Worm (Caenorhabditis elegans) whole organism, L3 larva: ENCODE data around the gene daf-36.
A peak's percentile ranks its signal among the peaks of the same experiment; 100 is the strongest.

Source experiments
- R02D3.7 ChIP-seq: fragments of 150-350 bp; optimal IDR thresholded peaks from 2 replicates; lab custom pipeline; 2014; ENCODE audit warnings: missing biosample characterization, missing genetic modification characterization
- ZK546.5 ChIP-seq: sonication (generic microtip); optimal IDR thresholded peaks from 2 replicates; lab custom pipeline; 2017; ENCODE audit warnings: missing biosample characterization, missing genetic modification characterization
- aly-2 ChIP-seq: fragments of 150-350 bp; optimal IDR thresholded peaks from 2 replicates; lab custom pipeline; 2014; ENCODE audit warnings: missing biosample characterization, missing genetic modification characterization
- ama-1 ChIP-seq: fragments of 150-350 bp; optimal IDR thresholded peaks from 2 replicates; lab custom pipeline; 2018
- ceh-16 ChIP-seq: sonication (generic microtip); optimal IDR thresholded peaks from 2 replicates; lab custom pipeline; 2017; ENCODE audit warnings: missing biosample characterization, missing genetic modification characterization
- ceh-28 ChIP-seq: fragments of 150-350 bp; optimal IDR thresholded peaks from 2 replicates; lab custom pipeline; 2014; ENCODE audit warnings: missing biosample characterization, missing genetic modification reagents, missing genetic modification characterization
- ceh-82 ChIP-seq: fragments of 150-350 bp; optimal IDR thresholded peaks from 2 replicates; lab custom pipeline; 2014; ENCODE audit warnings: missing biosample characterization, missing genetic modification characterization
- ceh-9 ChIP-seq: sonication (generic microtip); optimal IDR thresholded peaks from 2 replicates; lab custom pipeline; 2018; ENCODE audit warnings: missing biosample characterization, missing genetic modification characterization
- daf-12 ChIP-seq: fragments of 150-350 bp; optimal IDR thresholded peaks from 2 replicates; lab custom pipeline; 2014; ENCODE audit warnings: missing biosample characterization, missing genetic modification reagents, missing genetic modification characterization
- egl-27 ChIP-seq: sonication (generic microtip); optimal IDR thresholded peaks from 4 replicates; lab custom pipeline; 2017; ENCODE audit warnings: missing biosample characterization, missing genetic modification reagents, missing genetic modification characterization
- egl-5 ChIP-seq: fragments of 150-350 bp; optimal IDR thresholded peaks from 2 replicates; lab custom pipeline; 2017; ENCODE audit warnings: missing biosample characterization, missing genetic modification reagents, missing genetic modification characterization, inconsistent platforms
- elt-1 ChIP-seq: fragments of 150-350 bp; optimal IDR thresholded peaks from 2 replicates; lab custom pipeline; 2014; ENCODE audit warnings: missing biosample characterization, missing genetic modification characterization
- elt-2 ChIP-seq: sonication (generic microtip); optimal IDR thresholded peaks from 2 replicates; lab custom pipeline; 2016; ENCODE audit warnings: missing genetic modification reagents, mild to moderate bottlenecking, missing genetic modification characterization, missing compliant biosample characterization
- elt-3 ChIP-seq, 3 experiments: fragments of 150-350 bp in 1 of 3; sonication (generic microtip) in 2 of 3; optimal IDR thresholded peaks; 2 replicates in 2 of 3; 4 replicates in 1 of 3; lab custom pipeline; 2014 to 2017; ENCODE audit warnings: missing biosample characterization in 3 of 3, missing genetic modification characterization in 3 of 3
- eor-1 ChIP-seq, 2 experiments: fragments of 150-350 bp; optimal IDR thresholded peaks; 2 replicates each; lab custom pipeline; 2014 to 2018; ENCODE audit warnings: missing biosample characterization in 2 of 2, missing genetic modification characterization in 2 of 2
- fkh-10 ChIP-seq: sonication (generic microtip); optimal IDR thresholded peaks from 2 replicates; lab custom pipeline; 2017; ENCODE audit warnings: missing biosample characterization, missing genetic modification reagents, missing genetic modification characterization
- fkh-2 ChIP-seq: fragments of 150-350 bp; optimal IDR thresholded peaks from 2 replicates; lab custom pipeline; 2014; ENCODE audit warnings: missing biosample characterization, missing genetic modification reagents, missing genetic modification characterization
- fos-1 ChIP-seq: fragments of 150-350 bp; optimal IDR thresholded peaks from 2 replicates; lab custom pipeline; 2014; ENCODE audit warnings: missing biosample characterization, missing genetic modification characterization
- hmg-11 ChIP-seq: sonication (generic microtip); optimal IDR thresholded peaks from 2 replicates; lab custom pipeline; 2016; ENCODE audit warnings: missing genetic modification characterization, missing compliant biosample characterization
- jun-1 ChIP-seq: fragments of 150-350 bp; optimal IDR thresholded peaks from 2 replicates; lab custom pipeline; 2014; ENCODE audit warnings: missing biosample characterization, missing genetic modification reagents, missing genetic modification characterization
- lin-15B ChIP-seq: fragments of 150-350 bp; optimal IDR thresholded peaks from 2 replicates; lab custom pipeline; 2014; ENCODE audit warnings: missing biosample characterization, missing genetic modification characterization
- lin-39 ChIP-seq: fragments of 150-350 bp; optimal IDR thresholded peaks from 2 replicates; lab custom pipeline; 2018; ENCODE audit warnings: missing biosample characterization, missing genetic modification reagents, missing genetic modification characterization
- lsy-12 ChIP-seq: sonication (generic microtip); optimal IDR thresholded peaks from 2 replicates; lab custom pipeline; 2016; ENCODE audit warnings: mild to moderate bottlenecking, missing genetic modification characterization, missing compliant biosample characterization
- mdl-1 ChIP-seq: fragments of 150-350 bp; optimal IDR thresholded peaks from 2 replicates; lab custom pipeline; 2014; ENCODE audit warnings: missing biosample characterization, missing genetic modification characterization
- mml-1 ChIP-seq: fragments of 150-350 bp; sonication (generic microtip); optimal IDR thresholded peaks from 3 replicates; lab custom pipeline; 2014; ENCODE audit warnings: missing biosample characterization, missing genetic modification characterization
- nfya-1 ChIP-seq: sonication (generic microtip); optimal IDR thresholded peaks from 2 replicates; lab custom pipeline; 2017; ENCODE audit warnings: missing genetic modification characterization, mild to moderate bottlenecking, missing compliant biosample characterization, antibody characterized with exemption, moderate library complexity; ENCODE audit not compliant: insufficient read depth
- nhr-11 ChIP-seq: fragments of 150-350 bp; optimal IDR thresholded peaks from 2 replicates; lab custom pipeline; 2014; ENCODE audit warnings: missing biosample characterization, missing genetic modification characterization
- nhr-12 ChIP-seq: fragments of 150-350 bp; optimal IDR thresholded peaks from 2 replicates; lab custom pipeline; 2014; ENCODE audit warnings: missing biosample characterization, missing genetic modification characterization
- nhr-23 ChIP-seq: fragments of 150-350 bp; optimal IDR thresholded peaks from 2 replicates; lab custom pipeline; 2014; ENCODE audit warnings: missing biosample characterization, missing genetic modification reagents, missing genetic modification characterization
- nhr-237 ChIP-seq: fragments of 150-350 bp; optimal IDR thresholded peaks from 2 replicates; lab custom pipeline; 2014; ENCODE audit warnings: missing biosample characterization, missing genetic modification characterization
- nhr-25 ChIP-seq: sonication (generic microtip); optimal IDR thresholded peaks from 2 replicates; lab custom pipeline; 2017; ENCODE audit warnings: missing biosample characterization, missing genetic modification characterization
- nhr-28 ChIP-seq: fragments of 150-350 bp; optimal IDR thresholded peaks from 2 replicates; lab custom pipeline; 2014; ENCODE audit warnings: missing biosample characterization, missing genetic modification characterization
- nhr-43 ChIP-seq: sonication (generic microtip); optimal IDR thresholded peaks from 2 replicates; lab custom pipeline; 2016; ENCODE audit warnings: mild to moderate bottlenecking, missing genetic modification characterization, missing compliant biosample characterization; ENCODE audit not compliant: poor library complexity, severe bottlenecking
- nhr-67 ChIP-seq: fragments of 150-350 bp; optimal IDR thresholded peaks from 2 replicates; lab custom pipeline; 2014; ENCODE audit warnings: missing biosample characterization, missing genetic modification characterization
- nhr-76 ChIP-seq: fragments of 150-350 bp; sonication (generic microtip); optimal IDR thresholded peaks from 5 replicates; lab custom pipeline; 2014; ENCODE audit warnings: missing biosample characterization, missing genetic modification characterization
- nhr-77 ChIP-seq: fragments of 150-350 bp; optimal IDR thresholded peaks from 2 replicates; lab custom pipeline; 2014; ENCODE audit warnings: missing biosample characterization, missing genetic modification characterization
- pha-4 ChIP-seq: fragments of 150-350 bp; optimal IDR thresholded peaks from 2 replicates; lab custom pipeline; 2014; ENCODE audit warnings: missing biosample characterization, missing genetic modification reagents, missing genetic modification characterization
- pqm-1 ChIP-seq: fragments of 150-350 bp; optimal IDR thresholded peaks from 2 replicates; lab custom pipeline; 2017; ENCODE audit warnings: missing biosample characterization, missing genetic modification characterization, inconsistent platforms
- sea-2 ChIP-seq: fragments of 150-350 bp; sonication (generic microtip); optimal IDR thresholded peaks from 4 replicates; lab custom pipeline; 2014; ENCODE audit warnings: missing biosample characterization, missing genetic modification reagents, missing genetic modification characterization
- skn-1 ChIP-seq: fragments of 150-350 bp; optimal IDR thresholded peaks from 2 replicates; lab custom pipeline; 2014; ENCODE audit warnings: missing biosample characterization, missing genetic modification characterization
- snpc-4 ChIP-seq: fragments of 150-350 bp; optimal IDR thresholded peaks from 2 replicates; lab custom pipeline; 2014; ENCODE audit warnings: missing biosample characterization, missing genetic modification characterization
- tbx-2 ChIP-seq: sonication (generic microtip); optimal IDR thresholded peaks from 2 replicates; lab custom pipeline; 2016; ENCODE audit warnings: mild to moderate bottlenecking, missing genetic modification characterization, missing compliant biosample characterization
- unc-39 ChIP-seq: sonication (generic microtip); optimal IDR thresholded peaks from 4 replicates; lab custom pipeline; 2017; ENCODE audit warnings: missing biosample characterization, missing genetic modification characterization
- unc-62 ChIP-seq: fragments of 150-350 bp; sonication (generic microtip); optimal IDR thresholded peaks from 4 replicates; lab custom pipeline; 2014; ENCODE audit warnings: missing biosample characterization, missing genetic modification reagents, missing genetic modification characterization
- zag-1 ChIP-seq: fragments of 150-350 bp; optimal IDR thresholded peaks from 2 replicates; lab custom pipeline; 2014; ENCODE audit warnings: missing biosample characterization, missing genetic modification characterization
- ztf-11 ChIP-seq: fragments of 150-350 bp; optimal IDR thresholded peaks from 2 replicates; lab custom pipeline; 2014; ENCODE audit warnings: missing biosample characterization, missing genetic modification characterization
- ztf-4 ChIP-seq: fragments of 150-350 bp; optimal IDR thresholded peaks from 2 replicates; lab custom pipeline; 2014; ENCODE audit warnings: missing biosample characterization, missing genetic modification characterization

The daf-36 gene

DNA sequence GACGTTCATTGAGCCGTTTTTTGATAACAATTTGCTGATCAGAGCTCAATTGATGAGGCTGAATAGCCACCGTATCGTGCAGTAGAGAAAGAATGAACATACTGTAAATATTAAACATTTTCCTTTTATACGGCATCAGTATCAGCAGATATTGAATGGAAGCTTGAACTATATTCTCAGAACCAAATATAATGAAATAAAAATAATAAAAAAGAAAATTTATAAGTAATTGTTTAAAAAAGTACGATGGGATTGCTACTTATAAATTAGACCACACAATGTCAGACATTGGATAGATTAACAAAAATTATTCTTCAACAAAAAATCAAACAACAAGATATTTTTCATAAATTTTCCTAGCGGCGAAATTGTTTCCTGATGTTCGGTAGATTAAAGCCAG lies 19.0 kb downstream of the daf-36 start, which contains the start of gene rpc-25:
Gene rpc-25 (minus strand): TSS at position 101 of the 400 bp plus-strand sequence.
- TF ChIP-seq egl-27 (tag; lab: Kevin White, UChicago) (no peak), egl-5 (tag; lab: Kevin White, UChicago) (no peak), nhr-77 (no peak), ZK546.5 (tag; lab: Kevin White, UChicago) (no peak), R02D3.7 (tag; lab: Kevin White, UChicago) (no peak), nhr-76 (tag; lab: Kevin White, UChicago) (no peak), fkh-2 (tag; lab: Kevin White, UChicago) (no peak), jun-1 (tag; lab: Kevin White, UChicago) (no peak)

DNA sequence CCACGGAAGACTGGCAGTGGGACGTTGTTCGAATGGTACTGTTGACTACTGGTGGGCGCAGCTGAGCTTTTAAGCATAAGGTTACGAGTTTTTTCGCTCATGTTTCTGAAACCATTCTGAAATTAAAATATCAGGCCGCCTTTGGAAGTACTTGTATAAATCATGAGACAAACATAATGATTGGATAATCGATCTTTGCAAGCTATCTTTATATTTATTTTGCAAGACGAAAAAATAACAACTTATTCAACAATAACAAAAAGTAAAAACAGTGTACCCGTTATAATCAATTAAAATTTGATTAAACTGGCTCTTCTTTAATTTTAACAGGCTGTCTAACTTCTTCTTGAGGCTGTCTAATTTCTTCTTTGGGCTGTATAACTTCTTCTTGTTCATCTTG lies 20.0 kb downstream of the daf-36 start, which contains the start of gene ZK856.16:
Gene ZK856.16 (minus strand): TSS at position 101 of the 400 bp plus-strand sequence.
- TF ChIP-seq daf-12, result no peak
- TF ChIP-seq mml-1 (tag; lab: Kevin White, UChicago), result no peak
- no peak for TF ChIP-seq ztf-11 (tag; lab: Kevin White, UChicago)

DNA sequence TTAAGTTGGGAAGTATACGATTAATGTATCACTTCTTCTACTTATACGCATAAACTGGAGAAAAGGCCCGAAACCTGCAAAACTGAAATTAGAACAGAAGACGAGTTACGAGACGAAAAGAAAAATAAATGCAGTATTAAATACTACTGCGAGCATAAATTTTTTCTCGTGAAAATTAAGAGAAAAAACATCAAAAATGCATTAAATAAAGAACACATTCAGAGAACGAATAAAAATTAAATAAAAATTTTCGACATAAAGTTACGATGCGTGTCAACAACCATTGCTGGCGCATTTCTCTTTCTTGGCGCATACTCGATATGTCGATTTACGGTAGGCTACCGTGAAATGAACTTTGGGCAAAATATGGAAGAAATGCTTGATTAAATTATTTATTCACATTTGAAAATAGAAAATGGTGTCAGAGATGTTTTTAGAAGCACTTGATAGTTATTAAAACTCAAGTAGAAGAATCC lies 20.6 kb downstream of the daf-36 start, which contains the start of the genes ZK856.19 and ZK856.11:
Gene ZK856.19 (minus strand): TSS at position 51 of the 476 bp plus-strand sequence.
Gene ZK856.11 (minus strand): TSS at position 76 of the 476 bp plus-strand sequence.
- TF ChIP-seq lsy-12 (tag; lab: Kevin White, UChicago) (peak; percentile 68), fkh-2 (tag; lab: Kevin White, UChicago) (no peak), jun-1 (tag; lab: Kevin White, UChicago) (peak; percentile 39), mml-1 (tag; lab: Kevin White, UChicago) (no peak), elt-1 (tag; lab: Kevin White, UChicago) (no peak), fos-1 (tag; lab: Kevin White, UChicago) (no peak), egl-27 (tag; lab: Kevin White, UChicago) (no peak), ZK546.5 (tag; lab: Kevin White, UChicago) (no peak), nhr-12 (no peak), elt-3 (tag; optimal IDR thresholded peaks at IDR 0.05; lab: Kevin White, UChicago) (no peak), nhr-76 (tag; lab: Kevin White, UChicago) (no peak), nhr-67 (tag; lab: Kevin White, UChicago) (no peak), ceh-16 (tag; lab: Kevin White, UChicago) (no peak), pqm-1 (tag; lab: Kevin White, UChicago) (peak; percentile 30), aly-2 (no peak), daf-12 (no peak), nhr-23 (peak; percentile 68), nhr-43 (tag; lab: Kevin White, UChicago) (peak; percentile 59), ztf-4 (tag; lab: Kevin White, UChicago) (no peak), egl-5 (tag; lab: Kevin White, UChicago) (no peak), eor-1 (tag; optimal IDR thresholded peaks at IDR 0.05; lab: Kevin White, UChicago) (no peak), ztf-11 (tag; lab: Kevin White, UChicago) (no peak), ama-1 (no peak), ceh-28 (tag; lab: Kevin White, UChicago) (peak; percentile 33), nhr-11 (tag; lab: Kevin White, UChicago) (no peak), pha-4 (peak; percentile 88), zag-1 (tag; lab: Kevin White, UChicago) (no peak), lin-15B (tag; lab: Kevin White, UChicago) (peak; percentile 92), snpc-4 (tag; lab: Kevin White, UChicago) (peak; percentile 60), unc-39 (tag; lab: Kevin White, UChicago) (no peak), fkh-10 (peak; percentile 28), nhr-77 (no peak), tbx-2 (peak; percentile 29), hmg-11 (tag; lab: Kevin White, UChicago) (peak; percentile 28), lin-39 (tag; lab: Kevin White, UChicago) (no peak), ceh-82 (tag; lab: Kevin White, UChicago) (no peak), sea-2 (GFP tag; lab: Kevin White, UChicago) (no peak), mdl-1 (tag; lab: Kevin White, UChicago) (no peak), nfya-1 (tag; lab: Kevin White, UChicago) (peak; percentile 61), nhr-25 (no peak), elt-2 (tag; lab: Kevin White, UChicago) (peak; percentile 43), unc-62 (GFP tag; lab: Kevin White, UChicago) (no peak), nhr-237 (no peak), skn-1 (no peak), R02D3.7 (tag; lab: Kevin White, UChicago) (peak; percentile 86), nhr-28 (tag; lab: Kevin White, UChicago) (no peak), ceh-9 (no peak)
